Worm (Caenorhabditis elegans) whole organism, L4 larva: ENCODE measurements around the gene ragc-1.

ENCODE experiments used
- F26F4.8 ChIP-seq: fragments of 200-800 bp; sonication (Bioruptor generic); conservative IDR thresholded peaks from 2 replicates; pipeline ENCODE4 v1.3.6; 2022; ENCODE audit warnings: missing genetic modification characterization, missing compliant biosample characterization
- F37D6.2 ChIP-seq: sonication (generic microtip); optimal IDR thresholded peaks from 2 replicates; lab custom pipeline; 2016; ENCODE audit warnings: mild to moderate bottlenecking, missing genetic modification characterization, missing compliant biosample characterization
- Y105C5A.15 ChIP-seq: fragments of 200-800 bp; sonication (Bioruptor generic); IDR thresholded peaks from 2 replicates; pipeline ENCODE4 v1.3.6; 2022; ENCODE audit warnings: missing genetic modification characterization, missing compliant biosample characterization
- Y75B8A.6 ChIP-seq: fragments of 200-800 bp; sonication (Bioruptor generic); IDR thresholded peaks from 2 replicates; pipeline ENCODE4 v1.3.6; 2022; ENCODE audit warnings: missing genetic modification reagents, missing genetic modification characterization, missing compliant biosample characterization
- ZK337.2 ChIP-seq: fragments of 200-800 bp; sonication (Bioruptor generic); IDR thresholded peaks from 2 replicates; pipeline ENCODE4 v1.3.6; 2022; ENCODE audit warnings: missing genetic modification reagents, missing genetic modification characterization, missing compliant biosample characterization
- aha-1 ChIP-seq: fragments of 150-350 bp; peaks from one replicate; lab custom pipeline; 2014; ENCODE audit warnings: missing biosample characterization, missing genetic modification characterization
- aly-2 ChIP-seq: sonication (generic microtip); optimal IDR thresholded peaks from 2 replicates; lab custom pipeline; 2018; ENCODE audit warnings: missing biosample characterization, missing genetic modification characterization
- ceh-82 ChIP-seq: sonication (generic microtip); optimal IDR thresholded peaks from 2 replicates; lab custom pipeline; 2017; ENCODE audit warnings: missing biosample characterization, missing genetic modification characterization
- ces-1 ChIP-seq: fragments of 150-350 bp; sonication (generic microtip); optimal IDR thresholded peaks from 4 replicates; lab custom pipeline; 2014; ENCODE audit warnings: missing biosample characterization, missing genetic modification reagents, missing genetic modification characterization
- daf-12 ChIP-seq: fragments of 150-350 bp; optimal IDR thresholded peaks from 2 replicates; lab custom pipeline; 2014; ENCODE audit warnings: missing biosample characterization, missing genetic modification reagents, missing genetic modification characterization
- daf-16 ChIP-seq, 3 experiments: sonication (generic microtip); optimal IDR thresholded peaks; 2 replicates each; lab custom pipeline; 2016 to 2017; ENCODE audit warnings: missing genetic modification characterization in 3 of 3, missing genetic modification reagents in 3 of 3, mild to moderate bottlenecking in 2 of 3, missing compliant biosample characterization in 2 of 3, missing biosample characterization in 1 of 3, moderate library complexity in 1 of 3
- dmd-6 ChIP-seq: fragments of 200-800 bp; sonication (Bioruptor generic); IDR thresholded peaks from 2 replicates; pipeline ENCODE4 v1.3.6; 2022; ENCODE audit warnings: missing genetic modification reagents, missing genetic modification characterization, missing compliant biosample characterization
- dve-1 ChIP-seq: sonication (generic microtip); optimal IDR thresholded peaks from 2 replicates; lab custom pipeline; 2017; ENCODE audit warnings: antibody characterized with exemption, mild to moderate bottlenecking, missing genetic modification characterization, missing compliant biosample characterization; ENCODE audit not compliant: insufficient read depth
- egl-43 ChIP-seq: fragments of 200-800 bp; sonication (Bioruptor generic); IDR thresholded peaks from 2 replicates; pipeline ENCODE4 v1.3.6; 2022; ENCODE audit warnings: missing genetic modification reagents, missing genetic modification characterization, missing compliant biosample characterization
- fkh-10 ChIP-seq: fragments of 150-350 bp; optimal IDR thresholded peaks from 2 replicates; lab custom pipeline; 2014; ENCODE audit warnings: missing biosample characterization, missing genetic modification reagents, missing genetic modification characterization
- fos-1 ChIP-seq: fragments of 150-350 bp; optimal IDR thresholded peaks from 2 replicates; lab custom pipeline; 2014; ENCODE audit warnings: missing biosample characterization, missing genetic modification characterization
- gei-8 ChIP-seq: fragments of 200-800 bp; sonication (Bioruptor generic); optimal IDR thresholded peaks from 2 replicates; lab custom pipeline; 2018; ENCODE audit warnings: mild to moderate bottlenecking, missing genetic modification characterization, missing compliant biosample characterization
- hlh-11 ChIP-seq: fragments of 200-800 bp; sonication (Bioruptor generic); optimal IDR thresholded peaks from 2 replicates; lab custom pipeline; 2018; ENCODE audit warnings: mild to moderate bottlenecking, missing genetic modification characterization, missing compliant biosample characterization
- hlh-30 ChIP-seq: sonication (generic microtip); optimal IDR thresholded peaks from 2 replicates; lab custom pipeline; 2017; ENCODE audit warnings: antibody characterized with exemption, mild to moderate bottlenecking, missing genetic modification characterization, missing compliant biosample characterization; ENCODE audit not compliant: insufficient read depth
- hmg-1.1 ChIP-seq: fragments of 200-800 bp; sonication (Bioruptor generic); IDR thresholded peaks from 2 replicates; pipeline ENCODE4 v1.3.6; 2022; ENCODE audit warnings: missing genetic modification reagents, missing genetic modification characterization, missing compliant biosample characterization
- lin-39 ChIP-seq: fragments of 150-350 bp; optimal IDR thresholded peaks from 2 replicates; lab custom pipeline; 2014; ENCODE audit warnings: missing biosample characterization, missing genetic modification reagents, missing genetic modification characterization
- madf-9 ChIP-seq: fragments of 200-800 bp; sonication (Bioruptor generic); conservative IDR thresholded peaks from 2 replicates; pipeline ENCODE4 v1.3.6; 2022; ENCODE audit warnings: missing genetic modification reagents, missing genetic modification characterization, missing compliant biosample characterization
- mdl-1 ChIP-seq, 2 experiments: fragments of 150-350 bp in 1 of 2; sonication (generic microtip) in 1 of 2; optimal IDR thresholded peaks; 2 replicates each; lab custom pipeline; 2014 to 2017; ENCODE audit warnings: missing biosample characterization in 2 of 2, missing genetic modification characterization in 2 of 2
- mes-2 ChIP-seq: sonication (generic microtip); optimal IDR thresholded peaks from 2 replicates; lab custom pipeline; 2016; ENCODE audit warnings: missing genotype, mild to moderate bottlenecking, missing genetic modification characterization, missing compliant biosample characterization; ENCODE audit not compliant: poor library complexity, severe bottlenecking
- nhr-10 ChIP-seq: fragments of 150-350 bp; optimal IDR thresholded peaks from 2 replicates; lab custom pipeline; 2014; ENCODE audit warnings: missing biosample characterization, missing genetic modification characterization
- nhr-111 ChIP-seq: fragments of 200-800 bp; sonication (Bioruptor generic); optimal IDR thresholded peaks from 2 replicates; lab custom pipeline; 2018; ENCODE audit warnings: mild to moderate bottlenecking, missing genetic modification characterization, missing compliant biosample characterization
- nhr-25 ChIP-seq: sonication (generic microtip); optimal IDR thresholded peaks from 2 replicates; lab custom pipeline; 2017; ENCODE audit warnings: missing genetic modification characterization, mild to moderate bottlenecking, missing compliant biosample characterization, antibody characterized with exemption, moderate library complexity, borderline replicate concordance; ENCODE audit not compliant: insufficient read depth
- nhr-28 ChIP-seq: fragments of 150-350 bp; optimal IDR thresholded peaks from 2 replicates; lab custom pipeline; 2014; ENCODE audit warnings: missing biosample characterization, missing genetic modification characterization
- nhr-48 ChIP-seq: sonication (generic microtip); optimal IDR thresholded peaks from 2 replicates; lab custom pipeline; 2016; ENCODE audit warnings: mild to moderate bottlenecking, missing genetic modification characterization, missing compliant biosample characterization
- nhr-77 ChIP-seq: fragments of 150-350 bp; optimal IDR thresholded peaks from 2 replicates; lab custom pipeline; 2014; ENCODE audit warnings: missing biosample characterization, missing genetic modification characterization
- php-3 ChIP-seq: fragments of 200-800 bp; sonication (Bioruptor generic); IDR thresholded peaks from 2 replicates; pipeline ENCODE4 v1.3.6; 2022; ENCODE audit warnings: missing genetic modification reagents, missing genetic modification characterization, missing compliant biosample characterization
- pqm-1 ChIP-seq: sonication (generic microtip); optimal IDR thresholded peaks from 2 replicates; lab custom pipeline; 2017; ENCODE audit warnings: missing biosample characterization, missing genetic modification characterization
- sdz-12 ChIP-seq: fragments of 200-800 bp; sonication (Bioruptor generic); optimal IDR thresholded peaks from 2 replicates; lab custom pipeline; 2018; ENCODE audit warnings: mild to moderate bottlenecking, missing genetic modification characterization, missing compliant biosample characterization
- tag-97 ChIP-seq: fragments of 200-800 bp; sonication (Bioruptor generic); IDR thresholded peaks from 2 replicates; pipeline ENCODE4 v1.3.6; 2022; ENCODE audit warnings: missing genetic modification characterization, missing compliant biosample characterization
- tra-1 ChIP-seq: fragments of 200-800 bp; sonication (Bioruptor generic); IDR thresholded peaks from 2 replicates; pipeline ENCODE4 v1.3.6; 2022; ENCODE audit warnings: missing genetic modification reagents, missing genetic modification characterization, missing compliant biosample characterization
- unc-130 ChIP-seq: sonication (generic microtip); optimal IDR thresholded peaks from 2 replicates; lab custom pipeline; 2016; ENCODE audit warnings: missing genetic modification reagents, missing genetic modification characterization, missing compliant biosample characterization
- unc-39 ChIP-seq: sonication (generic microtip); optimal IDR thresholded peaks from 2 replicates; lab custom pipeline; 2017; ENCODE audit warnings: missing biosample characterization, missing genetic modification characterization
- unc-62 ChIP-seq, 3 experiments: fragments of 150-350 bp in 1 of 3; sonication (generic microtip); optimal IDR thresholded peaks in 2 of 3; peaks in 1 of 3; 1 replicate in 1 of 3; 2 replicates in 2 of 3; lab custom pipeline; 2014 to 2017; ENCODE audit warnings: missing biosample characterization in 3 of 3, missing genetic modification characterization in 3 of 3, missing genetic modification reagents in 3 of 3, missing genotype in 1 of 3

Gene ragc-1

ce11 chrIV:11625482-11625881 lies 20.7 kb upstream of the ragc-1 start, which contains the start of gene lys-5:
lys-5 (minus strand) TSS chrIV:11625582.
- TF ChIP-seq Y105C5A.15 (GFP tag; lab: Robert Waterston, UW) = no peak
- no peak for TF ChIP-seq F26F4.8
- TF ChIP-seq aha-1 = peak; percentile 41
- no peak for TF ChIP-seq mes-2
- TF ChIP-seq madf-9 (GFP tag; lab: Robert Waterston, UW) = no peak
- TF ChIP-seq, all 104 proteins: peak for 1

DNA sequence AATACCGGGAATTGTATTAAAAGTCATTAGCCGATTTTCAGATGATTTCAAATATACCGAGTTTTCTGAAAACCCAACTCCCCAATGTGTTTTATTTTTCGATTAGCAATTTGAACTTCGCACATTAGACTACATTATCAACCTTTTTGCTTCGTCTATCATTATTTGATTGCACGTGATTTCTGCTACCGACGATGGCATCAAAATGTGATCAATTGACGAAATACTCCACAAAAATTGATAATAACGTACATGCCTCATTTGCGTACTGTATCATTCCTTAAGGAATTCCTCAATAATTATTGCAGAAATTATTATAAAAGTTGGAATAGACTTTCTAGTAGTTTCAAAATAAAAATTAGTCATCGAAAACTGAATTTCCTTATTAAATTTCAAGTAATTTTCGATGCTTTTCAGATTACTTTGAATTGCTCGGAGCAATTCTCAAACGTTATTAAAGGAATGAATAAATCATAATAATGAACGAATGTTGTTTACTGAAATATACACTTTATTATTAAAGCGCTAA lies 19.1 kb upstream of the ragc-1 start:
- peak; percentile 59 for TF ChIP-seq hlh-11 (tag; lab: Kevin White, UChicago)
- no peak for TF ChIP-seq hmg-1.1 (GFP tag; lab: Robert Waterston, UW)
- no peak for TF ChIP-seq ces-1 (GFP tag; lab: Kevin White, UChicago)
- peak; percentile 70 for TF ChIP-seq dmd-6 (GFP tag; lab: Robert Waterston, UW)
- peak in 1 of 2 experiments; percentile 88 for TF ChIP-seq unc-62 (GFP tag; optimal IDR thresholded peaks at IDR 0.05 in 1 of 2; lab: Kevin White, UChicago)
- no peak for TF ChIP-seq unc-62 (tag; optimal IDR thresholded peaks at IDR 0.05; lab: Kevin White, UChicago)
- TF ChIP-seq gei-8 (GFP tag; lab: Kevin White, UChicago) = no peak
- peak; percentile 65 for TF ChIP-seq pqm-1 (tag; lab: Kevin White, UChicago)
- peak; percentile 67 for TF ChIP-seq dve-1 (tag; lab: Kevin White, UChicago)
- peak; percentile 61 for TF ChIP-seq nhr-28
- peak; percentile 74 for TF ChIP-seq aha-1
- TF ChIP-seq hlh-30 (tag; lab: Kevin White, UChicago) = peak; percentile 32
- no peak for TF ChIP-seq daf-16 (GFP tag; optimal IDR thresholded peaks at IDR 0.05; lab: Kevin White, UChicago)
- TF ChIP-seq daf-16 (tag; optimal IDR thresholded peaks at IDR 0.05; lab: Kevin White, UChicago) = peak; percentile 37

ce11 chrIV:11623060-11623459 lies 18.3 kb upstream of the ragc-1 start, which contains the start of gene lys-4:
lys-4 (minus strand) TSS chrIV:11623174.
- TF ChIP-seq hlh-11 (tag; lab: Kevin White, UChicago) = peak; percentile 30
- TF ChIP-seq Y105C5A.15 (GFP tag; lab: Robert Waterston, UW) = no peak
- TF ChIP-seq nhr-28 = peak; percentile 36
- TF ChIP-seq dve-1 (tag; lab: Kevin White, UChicago) = peak; percentile 42
- TF ChIP-seq fkh-10 = no peak
- TF ChIP-seq daf-16 (GFP tag; optimal IDR thresholded peaks at IDR 0.05; lab: Kevin White, UChicago) = no peak
- TF ChIP-seq daf-16 (tag; optimal IDR thresholded peaks at IDR 0.05; lab: Kevin White, UChicago) = peak; percentile 33
- TF ChIP-seq dmd-6 (GFP tag; lab: Robert Waterston, UW) = peak; percentile 40

- TF ChIP-seq Y75B8A.6 (GFP tag; lab: Robert Waterston, UW) = no peak
- no peak for TF ChIP-seq daf-16 (GFP tag; optimal IDR thresholded peaks at IDR 0.05; lab: Kevin White, UChicago)
- peak; percentile 61 for TF ChIP-seq daf-16 (tag; optimal IDR thresholded peaks at IDR 0.05; lab: Kevin White, UChicago)
- TF ChIP-seq unc-62 (GFP tag; optimal IDR thresholded peaks at IDR 0.05 in 1 of 2; lab: Kevin White, UChicago) = peak in 1 of 2 experiments; percentile 62
- no peak for TF ChIP-seq unc-62 (tag; optimal IDR thresholded peaks at IDR 0.05; lab: Kevin White, UChicago)
- TF ChIP-seq ceh-82 (tag; lab: Kevin White, UChicago) = no peak
- TF ChIP-seq dve-1 (tag; lab: Kevin White, UChicago) = peak; percentile 2
Measured at ce11 chrIV:11622336-11622735, 17.6 kb upstream of the ragc-1 start.

ce11 chrIV:11620909-11621308 lies 16.2 kb upstream of the ragc-1 start, which contains the start of gene dsl-5:
dsl-5 (minus strand) TSS chrIV:11621009.
- TF ChIP-seq nhr-48 (tag; lab: Kevin White, UChicago) = no peak
- no peak for TF ChIP-seq nhr-111
- no peak for TF ChIP-seq mdl-1 (tag; optimal IDR thresholded peaks at IDR 0.05; lab: Kevin White, UChicago)
- TF ChIP-seq php-3 (GFP tag; lab: Robert Waterston, UW) = no peak
- no peak for TF ChIP-seq nhr-10 (tag; lab: Kevin White, UChicago)
- TF ChIP-seq ZK337.2 (GFP tag; lab: Robert Waterston, UW) = no peak
- no peak for TF ChIP-seq daf-12 (tag; lab: Kevin White, UChicago)
- TF ChIP-seq fos-1 (tag; lab: Kevin White, UChicago) = no peak
- TF ChIP-seq tra-1 = no peak
- TF ChIP-seq daf-16 (GFP tag; optimal IDR thresholded peaks at IDR 0.05; lab: Kevin White, UChicago) = no peak
- TF ChIP-seq daf-16 (tag; optimal IDR thresholded peaks at IDR 0.05; lab: Kevin White, UChicago) = no peak
- no peak for TF ChIP-seq nhr-25 (tag; lab: Kevin White, UChicago)
- no peak for TF ChIP-seq lin-39 (tag; lab: Kevin White, UChicago)
- TF ChIP-seq unc-39 = no peak
- TF ChIP-seq sdz-12 (GFP tag; lab: Kevin White, UChicago) = no peak
- no peak for TF ChIP-seq nhr-77 (tag; lab: Kevin White, UChicago)
- TF ChIP-seq F37D6.2 (tag; lab: Kevin White, UChicago) = no peak
- no peak for TF ChIP-seq aly-2 (tag; lab: Kevin White, UChicago)
- no peak for TF ChIP-seq tag-97 (GFP tag; lab: Robert Waterston, UW)
- TF ChIP-seq unc-130 (GFP tag; lab: Kevin White, UChicago) = no peak
- no peak for TF ChIP-seq egl-43 (GFP tag; lab: Robert Waterston, UW)
- TF ChIP-seq, all 104 proteins: peak for 0
